Worm (Caenorhabditis elegans) whole organism, L2 larva: ENCODE results near the gene acr-21.

Experiments
- elt-3 ChIP-seq: sonication (generic microtip); optimal IDR thresholded peaks from 2 replicates; lab custom pipeline; 2017; ENCODE audit warnings: missing biosample characterization, missing genetic modification characterization
- lin-13 ChIP-seq: fragments of 150-350 bp; optimal IDR thresholded peaks from 2 replicates; lab custom pipeline; 2014; ENCODE audit warnings: missing biosample characterization, missing genetic modification reagents, missing genetic modification characterization
- lin-39 ChIP-seq: fragments of 150-350 bp; optimal IDR thresholded peaks from 2 replicates; lab custom pipeline; 2014; ENCODE audit warnings: missing biosample characterization, missing genetic modification reagents, missing genetic modification characterization
- mdl-1 ChIP-seq, 2 experiments: fragments of 150-350 bp in 1 of 2; sonication (generic microtip) in 1 of 2; optimal IDR thresholded peaks; 2 replicates each; lab custom pipeline; 2017; ENCODE audit warnings: missing biosample characterization in 2 of 2, missing genetic modification characterization in 2 of 2
- nhr-10 ChIP-seq: sonication (generic microtip); optimal IDR thresholded peaks from 2 replicates; lab custom pipeline; 2017; ENCODE audit warnings: missing biosample characterization, missing genetic modification characterization
- snpc-4 ChIP-seq: fragments of 150-350 bp; optimal IDR thresholded peaks from 2 replicates; lab custom pipeline; 2014; ENCODE audit warnings: missing biosample characterization, missing genetic modification characterization

DNA sequence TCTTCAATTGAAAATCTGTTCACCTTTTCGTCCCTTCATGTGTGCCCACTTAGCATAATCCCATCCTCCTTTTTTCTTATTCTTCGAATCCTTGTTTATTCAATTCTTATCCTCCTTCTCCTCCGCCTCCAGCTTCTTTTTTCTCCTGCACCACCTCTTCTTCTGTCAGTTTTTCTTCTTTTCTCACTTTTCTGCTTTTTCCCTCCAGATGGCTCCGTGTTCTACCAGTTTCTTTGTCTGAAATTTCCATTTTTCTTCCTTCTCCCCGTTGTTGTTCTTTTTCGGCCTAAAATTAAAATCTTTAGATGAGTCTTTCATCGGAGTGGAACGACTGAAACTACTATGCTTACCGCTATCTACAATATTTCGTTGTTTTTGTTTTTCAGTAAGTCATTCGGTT lies at the start of gene acr-21:
- TF ChIP-seq elt-3 (tag; lab: Kevin White, UChicago): no peak
- TF ChIP-seq lin-39 (tag; lab: Kevin White, UChicago): no peak
- TF ChIP-seq mdl-1 (tag; optimal IDR thresholded peaks at IDR 0.05; lab: Kevin White, UChicago): no peak
- no peak for TF ChIP-seq nhr-10 (tag; lab: Kevin White, UChicago)
- no peak for TF ChIP-seq lin-13 (GFP tag; lab: Kevin White, UChicago)
- TF ChIP-seq snpc-4 (tag; lab: Kevin White, UChicago): no peak
